Fruit fly (Drosophila melanogaster): ENCODE results near the gene CG31036.
A peak's percentile ranks its signal among the peaks of the same experiment; 100 is the strongest.

The CG31036 gene

dm6 chr3R:29894393-29894792 lies 13.5 kb upstream of the CG31036 start (continued):
- TF ChIP-seq onecut (GFP tag; IDR thresholded peaks at IDR 0.05) (peak; percentile 20; the same call in 1 of the 2 replicates), pnt (GFP tag; optimal IDR thresholded peaks at IDR 0.05) (peak; percentile 32), wdn (GFP tag; IDR thresholded peaks at IDR 0.05) (peak; percentile 27; the same call in 1 of the 2 replicates), tup (GFP tag; optimal IDR thresholded peaks at IDR 0.05) (no peak), CG14441 (GFP tag; IDR thresholded peaks at IDR 0.05) (peak; percentile 74), Max (GFP tag; optimal IDR thresholded peaks at IDR 0.05) (peak; percentile 2), eve (GFP tag; optimal IDR thresholded peaks at IDR 0.05) (peak in 1 of 2 experiments; percentile 57), Atf3 (GFP tag; optimal IDR thresholded peaks at IDR 0.05) (no peak), Doc2 (GFP tag; IDR thresholded peaks at IDR 0.05) (no peak), ash1 (GFP tag; optimal IDR thresholded peaks at IDR 0.05) (no peak), CG15269 (tag; optimal IDR thresholded peaks at IDR 0.05) (peak; percentile 80), CG3281 (GFP tag; optimal IDR thresholded peaks at IDR 0.05) (peak; percentile 77), CG8290 (GFP tag; optimal IDR thresholded peaks at IDR 0.05) (no peak), CG8290 (tag; optimal IDR thresholded peaks at IDR 0.05) (peak in 1 of 2 experiments; percentile 72), CG11093 (GFP tag; IDR thresholded peaks at IDR 0.05) (peak; percentile 35; the same call in 1 of the 3 replicates), sisA (GFP tag; IDR thresholded peaks at IDR 0.05) (peak; percentile 47), CG17568 (GFP tag; optimal IDR thresholded peaks at IDR 0.05) (peak; percentile 35), klu (GFP tag; IDR thresholded peaks at IDR 0.05) (peak; percentile 43), seq (GFP tag; IDR thresholded peaks at IDR 0.05) (peak; percentile 57; the same call in 1 of the 2 replicates), CG3065 (GFP tag; optimal IDR thresholded peaks at IDR 0.05) (no peak), Hmr (GFP tag; optimal IDR thresholded peaks at IDR 0.05) (peak; percentile 67), pb (GFP tag; optimal IDR thresholded peaks at IDR 0.05) (peak; percentile 20), CG11723 (GFP tag; optimal IDR thresholded peaks at IDR 0.05) (peak; percentile 24), btn (GFP tag; optimal IDR thresholded peaks at IDR 0.05) (no peak), CG7372 (GFP tag; IDR thresholded peaks at IDR 0.05) (peak; percentile 52; the same call in 1 of the 2 replicates), B-H2 (GFP tag; optimal IDR thresholded peaks at IDR 0.05) (no peak), sug (tag; optimal IDR thresholded peaks at IDR 0.05) (peak; percentile 66), Dp (GFP tag; optimal IDR thresholded peaks at IDR 0.05) (no peak), Sin3A (optimal IDR thresholded peaks at IDR 0.05) (no peak), CG32767 (GFP tag; IDR thresholded peaks at IDR 0.05) (peak; percentile 54; the same call in 1 of the 2 replicates), ewg (GFP tag; optimal IDR thresholded peaks at IDR 0.05) (no peak), ase (GFP tag; IDR thresholded peaks at IDR 0.05) (0 out of 3 replicates have a peak, but pooled peaks have one; percentile 54), CG4854 (GFP tag; optimal IDR thresholded peaks at IDR 0.05) (peak; percentile 19), tap (tag; optimal IDR thresholded peaks at IDR 0.05) (peak; percentile 61), sr (GFP tag; IDR thresholded peaks at IDR 0.05) (peak; percentile 3; the same call in 1 of the 3 replicates), slou (GFP tag; optimal IDR thresholded peaks at IDR 0.05) (peak; percentile 24), jigr1 (GFP tag; IDR thresholded peaks at IDR 0.05) (no peak), CkIIα-i1 (GFP tag; IDR thresholded peaks at IDR 0.05) (no peak), D (optimal IDR thresholded peaks at IDR 0.05) (no peak), D (GFP tag; optimal IDR thresholded peaks at IDR 0.05) (peak; percentile 11), CG6791 (GFP tag; IDR thresholded peaks at IDR 0.05; ENCODE audit: partially characterized antibody) (no peak), CG7357 (GFP tag; IDR thresholded peaks at IDR 0.05) (peak; percentile 65; the same call in 2 of the 3 replicates), gem (tag; optimal IDR thresholded peaks at IDR 0.05) (peak; percentile 78), lilli (GFP tag; optimal IDR thresholded peaks at IDR 0.05) (peak; percentile 53), grau (tag; optimal IDR thresholded peaks at IDR 0.05) (peak; percentile 79), pfk (GFP tag; optimal IDR thresholded peaks at IDR 0.05) (no peak), MBD-R2 (GFP tag; IDR thresholded peaks at IDR 0.05) (peak; percentile 27; the same call in 1 of the 2 replicates), CG30403 (GFP tag; optimal IDR thresholded peaks at IDR 0.05) (peak; percentile 61), Awh (GFP tag; IDR thresholded peaks at IDR 0.05) (0 out of 2 replicates have a peak, but pooled peaks have one; percentile 33), mld (GFP tag; IDR thresholded peaks at IDR 0.05; ENCODE audit: partially characterized antibody) (no peak), CG10654 (GFP tag; optimal IDR thresholded peaks at IDR 0.05) (peak; percentile 25), CG5245 (GFP tag; optimal IDR thresholded peaks at IDR 0.05) (no peak)
